Worm (Caenorhabditis elegans) whole organism, L1 larva: ENCODE measurements around the gene elt-1.

Source experiments
- C04F5.9 ChIP-seq: sonication (generic microtip); optimal IDR thresholded peaks from 2 replicates; lab custom pipeline; 2016; ENCODE audit warnings: missing genetic modification characterization, missing compliant biosample characterization
- C16A3.4 ChIP-seq: fragments of 150-350 bp; optimal IDR thresholded peaks from 2 replicates; lab custom pipeline; 2014; ENCODE audit warnings: missing biosample characterization, missing genetic modification characterization
- F16B12.6 ChIP-seq: fragments of 150-350 bp; optimal IDR thresholded peaks from 2 replicates; lab custom pipeline; 2014; ENCODE audit warnings: missing biosample characterization, missing genetic modification characterization
- Y116A8C.19 ChIP-seq: sonication (generic microtip); optimal IDR thresholded peaks from 2 replicates; lab custom pipeline; 2016; ENCODE audit warnings: missing compliant biosample characterization, missing genetic modification characterization, borderline replicate concordance
- aha-1 ChIP-seq: fragments of 150-350 bp; optimal IDR thresholded peaks from 2 replicates; lab custom pipeline; 2014; ENCODE audit warnings: missing biosample characterization, missing genetic modification characterization
- aly-2 ChIP-seq: fragments of 150-350 bp; optimal IDR thresholded peaks from 2 replicates; lab custom pipeline; 2014; ENCODE audit warnings: missing biosample characterization, missing genetic modification characterization
- ama-1 ChIP-seq: fragments of 150-350 bp; optimal IDR thresholded peaks from 2 replicates; lab custom pipeline; 2014
- ceh-90 ChIP-seq: sonication (generic microtip); optimal IDR thresholded peaks from 2 replicates; lab custom pipeline; 2016; ENCODE audit warnings: missing genetic modification characterization, missing compliant biosample characterization
- ces-1 ChIP-seq: fragments of 150-350 bp; optimal IDR thresholded peaks from 2 replicates; lab custom pipeline; 2014; ENCODE audit warnings: missing biosample characterization, missing genetic modification reagents, missing genetic modification characterization
- dpl-1 ChIP-seq, 3 experiments: fragments of 150-350 bp in 2 of 3; sonication (generic microtip) in 1 of 3; optimal IDR thresholded peaks; 2 replicates each; lab custom pipeline; 2014 to 2017; ENCODE audit warnings: missing biosample characterization in 3 of 3, missing genetic modification characterization in 3 of 3, missing genetic modification reagents in 3 of 3
- efl-3 ChIP-seq: fragments of 200-800 bp; sonication (Bioruptor generic); optimal IDR thresholded peaks from 2 replicates; lab custom pipeline; 2018; ENCODE audit warnings: mild to moderate bottlenecking, missing genetic modification characterization, missing compliant biosample characterization
- egl-13 ChIP-seq: sonication (generic microtip); optimal IDR thresholded peaks from 2 replicates; lab custom pipeline; 2016; ENCODE audit warnings: missing genotype, missing genetic modification reagents, missing genetic modification characterization, missing compliant biosample characterization
- elt-2 ChIP-seq: sonication (generic microtip); optimal IDR thresholded peaks from 2 replicates; lab custom pipeline; 2016; ENCODE audit warnings: missing genetic modification characterization, mild to moderate bottlenecking, inconsistent platforms, missing compliant biosample characterization, missing genetic modification reagents
- elt-3 ChIP-seq, 6 experiments: fragments of 150-350 bp in 1 of 6; sonication (generic microtip); optimal IDR thresholded peaks; 2 replicates each; lab custom pipeline; 2017 to 2018; ENCODE audit warnings: missing biosample characterization in 6 of 6, missing genetic modification characterization in 6 of 6, inconsistent platforms in 1 of 6
- fos-1 ChIP-seq: fragments of 150-350 bp; optimal IDR thresholded peaks from 2 replicates; lab custom pipeline; 2014; ENCODE audit warnings: missing biosample characterization, missing genetic modification characterization
- irx-1 ChIP-seq: sonication (generic microtip); optimal IDR thresholded peaks from 2 replicates; lab custom pipeline; 2016; ENCODE audit warnings: missing genetic modification characterization, missing compliant biosample characterization
- lin-13 ChIP-seq: fragments of 150-350 bp; optimal IDR thresholded peaks from 2 replicates; lab custom pipeline; 2014; ENCODE audit warnings: missing biosample characterization, missing genetic modification reagents, missing genetic modification characterization
- lin-14 ChIP-seq: fragments of 200-800 bp; sonication (Bioruptor generic); optimal IDR thresholded peaks from 2 replicates; lab custom pipeline; 2018; ENCODE audit warnings: mild to moderate bottlenecking, missing genetic modification characterization, moderate library complexity, missing compliant biosample characterization
- lin-15B ChIP-seq: fragments of 150-350 bp; sonication (generic microtip); optimal IDR thresholded peaks from 3 replicates; lab custom pipeline; 2014; ENCODE audit warnings: missing biosample characterization, missing genetic modification characterization
- lin-39 ChIP-seq: fragments of 150-350 bp; optimal IDR thresholded peaks from 2 replicates; lab custom pipeline; 2014; ENCODE audit warnings: missing biosample characterization, missing genetic modification reagents, missing genetic modification characterization
- lir-3 ChIP-seq: sonication (generic microtip); optimal IDR thresholded peaks from 2 replicates; lab custom pipeline; 2016; ENCODE audit warnings: mild to moderate bottlenecking, missing genetic modification characterization, moderate library complexity, missing compliant biosample characterization; ENCODE audit not compliant: poor library complexity
- lsy-2 ChIP-seq, 2 experiments: fragments of 150-350 bp; optimal IDR thresholded peaks; 2 replicates each; lab custom pipeline; 2014; ENCODE audit warnings: missing biosample characterization in 2 of 2, missing genetic modification characterization in 2 of 2
- mab-9 ChIP-seq: fragments of 200-800 bp; sonication (Bioruptor generic); IDR thresholded peaks from 2 replicates; pipeline ENCODE4 v1.3.6; 2022; ENCODE audit warnings: missing genetic modification reagents, missing genetic modification characterization, missing compliant biosample characterization
- mef-2 ChIP-seq: fragments of 150-350 bp; optimal IDR thresholded peaks from 2 replicates; lab custom pipeline; 2014; ENCODE audit warnings: missing biosample characterization, missing genetic modification characterization
- nhr-11 ChIP-seq: fragments of 150-350 bp; optimal IDR thresholded peaks from 2 replicates; lab custom pipeline; 2014; ENCODE audit warnings: missing biosample characterization, missing genetic modification characterization
- nhr-19 ChIP-seq: fragments of 200-800 bp; sonication (Bioruptor generic); conservative IDR thresholded peaks from 2 replicates; pipeline ENCODE4 v1.3.6; 2022; ENCODE audit warnings: missing genetic modification characterization, missing compliant biosample characterization
- nhr-20 ChIP-seq: sonication (generic microtip); optimal IDR thresholded peaks from 2 replicates; lab custom pipeline; 2016; ENCODE audit warnings: mild to moderate bottlenecking, missing genetic modification characterization, missing compliant biosample characterization
- nhr-71 ChIP-seq: sonication (generic microtip); optimal IDR thresholded peaks from 2 replicates; lab custom pipeline; 2016; ENCODE audit warnings: mild to moderate bottlenecking, missing genetic modification characterization, moderate library complexity, missing compliant biosample characterization
- nhr-76 ChIP-seq: sonication (generic microtip); optimal IDR thresholded peaks from 2 replicates; lab custom pipeline; 2017; ENCODE audit warnings: missing biosample characterization, missing genetic modification characterization
- nhr-90 ChIP-seq: sonication (generic microtip); optimal IDR thresholded peaks from 2 replicates; lab custom pipeline; 2016; ENCODE audit warnings: mild to moderate bottlenecking, missing genetic modification characterization, missing compliant biosample characterization; ENCODE audit not compliant: poor library complexity
- pqm-1 ChIP-seq: sonication (generic microtip); optimal IDR thresholded peaks from 3 replicates; lab custom pipeline; 2017; ENCODE audit warnings: missing biosample characterization, missing genetic modification characterization
- snpc-4 ChIP-seq: fragments of 150-350 bp; optimal IDR thresholded peaks from 2 replicates; lab custom pipeline; 2014; ENCODE audit warnings: missing biosample characterization, missing genetic modification characterization
- sox-4 ChIP-seq: sonication (generic microtip); optimal IDR thresholded peaks from 2 replicates; lab custom pipeline; 2016; ENCODE audit warnings: missing genetic modification characterization, missing compliant biosample characterization
- sptf-1 ChIP-seq: fragments of 150-350 bp; optimal IDR thresholded peaks from 2 replicates; lab custom pipeline; 2014; ENCODE audit warnings: missing biosample characterization, missing genetic modification characterization
- tbx-2 ChIP-seq: sonication (generic microtip); optimal IDR thresholded peaks from 2 replicates; lab custom pipeline; 2016; ENCODE audit warnings: missing genetic modification characterization, missing compliant biosample characterization
- tlp-1 ChIP-seq: fragments of 150-350 bp; optimal IDR thresholded peaks from 2 replicates; lab custom pipeline; 2014; ENCODE audit warnings: missing biosample characterization, missing genetic modification characterization
- unc-62 ChIP-seq: fragments of 150-350 bp; optimal IDR thresholded peaks from 2 replicates; lab custom pipeline; 2014; ENCODE audit warnings: missing biosample characterization, missing genetic modification reagents, missing genetic modification characterization
- vab-15 ChIP-seq: sonication (generic microtip); optimal IDR thresholded peaks from 2 replicates; lab custom pipeline; 2017; ENCODE audit warnings: missing genotype, mild to moderate bottlenecking, missing genetic modification characterization, missing compliant biosample characterization
- zag-1 ChIP-seq: fragments of 150-350 bp; optimal IDR thresholded peaks from 2 replicates; lab custom pipeline; 2014; ENCODE audit warnings: missing biosample characterization, missing genetic modification characterization
- ztf-11 ChIP-seq, 2 experiments: sonication (generic microtip); optimal IDR thresholded peaks; 2 replicates each; lab custom pipeline; 2016 to 2017; ENCODE audit warnings: missing genetic modification characterization in 2 of 2, missing biosample characterization in 1 of 2, missing compliant biosample characterization in 1 of 2

elt-1 gene

DNA sequence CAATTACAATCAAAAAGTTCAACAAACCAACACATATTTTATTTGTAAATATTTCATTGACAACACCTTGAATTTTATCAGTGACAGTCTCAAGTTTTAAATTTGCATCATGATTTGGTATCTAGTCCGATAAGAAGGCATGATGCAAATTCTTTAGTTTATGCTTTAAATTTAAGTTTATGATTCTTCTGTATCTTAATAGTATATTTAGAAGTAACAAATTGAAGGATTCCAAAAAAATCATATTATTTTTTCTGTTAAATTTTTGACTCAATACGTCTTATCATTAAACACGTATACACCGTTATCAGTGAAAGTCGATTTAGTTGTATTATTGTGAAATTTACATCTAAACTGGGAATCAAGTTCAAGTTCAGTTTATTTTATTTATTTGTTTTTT is 36.4 kb downstream of the elt-1 start, which contains the start of gene chca-1:
Gene chca-1 (plus strand): TSS at position 161 of the 400 bp plus-strand sequence.
- TF ChIP-seq egl-13 (tag; lab: Kevin White, UChicago) = no peak
- TF ChIP-seq lsy-2 (tag; optimal IDR thresholded peaks at IDR 0.05; lab: Kevin White, UChicago) = no peak
- TF ChIP-seq tlp-1 = peak; percentile 79
- peak; percentile 94 for TF ChIP-seq elt-2 (tag; lab: Kevin White, UChicago)
- TF ChIP-seq nhr-71 (tag; lab: Kevin White, UChicago) = peak; percentile 36
- no peak for TF ChIP-seq tbx-2
- no peak for TF ChIP-seq unc-62
- no peak for TF ChIP-seq ces-1 (GFP tag; lab: Kevin White, UChicago)
- TF ChIP-seq dpl-1 (GFP tag; optimal IDR thresholded peaks at IDR 0.05; lab: Kevin White, UChicago) = no peak
- TF ChIP-seq mef-2 (tag; lab: Kevin White, UChicago) = no peak
- TF ChIP-seq fos-1 (tag; lab: Kevin White, UChicago) = no peak
- no peak for TF ChIP-seq sptf-1 (tag; lab: Kevin White, UChicago)
- TF ChIP-seq nhr-20 (tag; lab: Kevin White, UChicago) = peak; percentile 2
- TF ChIP-seq ama-1 (lab: Kevin White, UChicago) = no peak
- TF ChIP-seq pqm-1 (tag; lab: Kevin White, UChicago) = no peak
- no peak for TF ChIP-seq nhr-11
- no peak for TF ChIP-seq lir-3 (tag; lab: Kevin White, UChicago)
- TF ChIP-seq zag-1 = no peak
- TF ChIP-seq Y116A8C.19 (tag; lab: Kevin White, UChicago) = no peak
- peak; percentile 14 for TF ChIP-seq nhr-90 (tag; lab: Kevin White, UChicago)
- no peak for TF ChIP-seq C04F5.9
- no peak for TF ChIP-seq vab-15 (tag; lab: Kevin White, UChicago)
- TF ChIP-seq elt-3 (tag; optimal IDR thresholded peaks at IDR 0.05; lab: Kevin White, UChicago) = no peak

DNA sequence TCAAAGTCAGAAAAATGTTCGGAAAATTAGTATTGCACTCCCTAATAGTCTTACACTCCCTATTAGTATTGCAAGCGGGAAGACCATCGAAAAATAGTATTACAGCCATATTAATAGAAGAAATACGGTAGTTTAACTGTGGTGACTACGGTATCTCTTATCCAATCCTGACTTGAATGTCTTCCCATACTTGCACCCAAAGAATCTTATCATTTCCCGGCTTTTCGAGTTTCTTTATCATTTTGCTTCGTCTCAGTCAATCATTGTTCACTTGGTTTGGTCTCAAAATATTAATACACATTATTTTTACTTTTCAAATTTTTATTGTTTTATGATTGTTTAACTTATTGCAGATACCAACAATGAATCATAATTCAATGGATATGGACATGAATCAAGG is 38.4 kb downstream of the elt-1 start, which contains the start of gene F58G6.3:
Gene F58G6.3 (plus strand): TSS at position 352 of the 400 bp plus-strand sequence.
- TF ChIP-seq ceh-90 (no peak), lin-39 (tag; lab: Kevin White, UChicago) (no peak), C16A3.4 (no peak), snpc-4 (tag; lab: Kevin White, UChicago) (no peak), lin-15B (tag; lab: Kevin White, UChicago) (no peak), nhr-19 (no peak), lin-13 (GFP tag; lab: Kevin White, UChicago) (no peak), nhr-76 (tag; lab: Kevin White, UChicago) (no peak), sox-4 (no peak), ztf-11 (tag; optimal IDR thresholded peaks at IDR 0.05; lab: Kevin White, UChicago) (no peak)
- TF ChIP-seq, all 84 proteins: peak for 0

DNA sequence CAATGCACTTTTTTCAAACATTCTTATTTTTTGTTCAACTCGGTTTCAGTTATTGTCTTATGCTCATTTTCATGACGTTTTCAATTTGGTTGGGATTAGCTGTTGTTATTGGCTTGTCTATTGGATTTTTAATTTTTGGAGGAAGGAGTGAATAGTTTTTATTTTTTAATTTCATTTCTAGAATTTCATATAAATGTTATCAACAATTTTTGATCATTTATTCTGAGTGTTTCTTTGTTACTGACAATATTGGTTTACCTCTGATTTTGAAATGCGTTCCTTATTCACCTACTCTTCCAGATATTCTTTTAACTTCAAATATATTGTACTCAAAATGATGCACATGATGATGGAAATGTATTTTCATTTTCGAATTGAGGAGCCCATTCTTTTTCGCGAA is 39.2 kb downstream of the elt-1 start, which contains the start of gene F58G6.7:
Gene F58G6.7 (plus strand): TSS at position 301 of the 400 bp plus-strand sequence.
- no peak for TF ChIP-seq irx-1
- TF ChIP-seq F16B12.6 = no peak
- TF ChIP-seq mab-9 = no peak
- no peak for TF ChIP-seq efl-3
- TF ChIP-seq ztf-11 (tag; optimal IDR thresholded peaks at IDR 0.05; lab: Kevin White, UChicago) = no peak
- TF ChIP-seq C04F5.9 = no peak
- TF ChIP-seq aha-1 (tag; lab: Kevin White, UChicago) = no peak
- no peak for TF ChIP-seq fos-1 (tag; lab: Kevin White, UChicago)
- TF ChIP-seq snpc-4 (tag; lab: Kevin White, UChicago) = no peak

DNA sequence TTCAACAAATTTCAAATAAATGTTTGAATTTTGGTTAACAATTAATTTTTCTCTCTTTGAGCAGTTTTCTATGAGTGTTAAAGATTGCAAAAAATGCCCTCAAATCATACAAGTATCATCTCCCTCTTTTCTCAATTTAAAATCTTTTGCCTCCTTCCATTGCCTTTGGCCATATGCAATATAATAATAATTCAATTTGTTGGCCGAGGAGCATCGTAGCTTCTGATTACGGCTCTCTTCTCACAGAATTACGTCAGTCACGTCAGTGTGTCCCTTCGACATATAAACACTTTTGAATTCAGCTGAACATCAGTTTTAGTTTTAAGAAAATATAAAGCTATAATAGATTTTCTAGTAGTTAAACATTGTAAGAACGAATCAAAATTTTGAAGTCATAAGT is 40.8 kb downstream of the elt-1 start:
- TF ChIP-seq lin-14 (GFP tag; lab: Kevin White, UChicago) (peak; percentile 22), aly-2 (tag; lab: Kevin White, UChicago) (no peak)
